Worm (Caenorhabditis elegans) whole organism, L1 larva: ENCODE data around the gene F49F1.9.

Experiments used
- C16A3.4 ChIP-seq: fragments of 150-350 bp; optimal IDR thresholded peaks from 2 replicates; lab custom pipeline; 2014; ENCODE audit warnings: missing biosample characterization, missing genetic modification characterization
- Y116A8C.19 ChIP-seq: sonication (generic microtip); optimal IDR thresholded peaks from 2 replicates; lab custom pipeline; 2016; ENCODE audit warnings: missing compliant biosample characterization, missing genetic modification characterization, borderline replicate concordance
- aha-1 ChIP-seq: fragments of 150-350 bp; optimal IDR thresholded peaks from 2 replicates; lab custom pipeline; 2014; ENCODE audit warnings: missing biosample characterization, missing genetic modification characterization
- ceh-63 ChIP-seq: fragments of 200-800 bp; sonication (Bioruptor generic); optimal IDR thresholded peaks from 2 replicates; lab custom pipeline; 2018; ENCODE audit warnings: mild to moderate bottlenecking, missing genetic modification characterization, missing compliant biosample characterization
- ceh-82 ChIP-seq, 3 experiments: fragments of 150-350 bp in 1 of 3; sonication (generic microtip) in 2 of 3; optimal IDR thresholded peaks; 2 replicates each; lab custom pipeline; 2014 to 2017; ENCODE audit warnings: missing biosample characterization in 3 of 3, missing genetic modification characterization in 3 of 3
- efl-1 ChIP-seq, 4 experiments: fragments of 150-350 bp; optimal IDR thresholded peaks in 3 of 4; peaks in 1 of 4; 1 replicate in 1 of 4; 2 replicates in 3 of 4; lab custom pipeline; 2014; ENCODE audit warnings: missing biosample characterization in 2 of 4, missing genetic modification characterization in 2 of 4, missing genetic modification reagents in 2 of 4
- elt-2 ChIP-seq: sonication (generic microtip); optimal IDR thresholded peaks from 2 replicates; lab custom pipeline; 2016; ENCODE audit warnings: missing genetic modification characterization, mild to moderate bottlenecking, inconsistent platforms, missing compliant biosample characterization, missing genetic modification reagents
- elt-3 ChIP-seq, 6 experiments: fragments of 150-350 bp in 1 of 6; sonication (generic microtip); optimal IDR thresholded peaks; 2 replicates each; lab custom pipeline; 2017 to 2018; ENCODE audit warnings: missing biosample characterization in 6 of 6, missing genetic modification characterization in 6 of 6, inconsistent platforms in 1 of 6
- hlh-17 ChIP-seq: fragments of 200-800 bp; sonication (Bioruptor generic); optimal IDR thresholded peaks from 2 replicates; lab custom pipeline; 2018; ENCODE audit warnings: missing genetic modification characterization, mild to moderate bottlenecking, missing compliant biosample characterization, moderate library complexity, borderline replicate concordance
- lin-14 ChIP-seq: fragments of 200-800 bp; sonication (Bioruptor generic); optimal IDR thresholded peaks from 2 replicates; lab custom pipeline; 2018; ENCODE audit warnings: mild to moderate bottlenecking, missing genetic modification characterization, moderate library complexity, missing compliant biosample characterization
- mab-9 ChIP-seq: fragments of 200-800 bp; sonication (Bioruptor generic); IDR thresholded peaks from 2 replicates; pipeline ENCODE4 v1.3.6; 2022; ENCODE audit warnings: missing genetic modification reagents, missing genetic modification characterization, missing compliant biosample characterization
- nhr-20 ChIP-seq: sonication (generic microtip); optimal IDR thresholded peaks from 2 replicates; lab custom pipeline; 2016; ENCODE audit warnings: mild to moderate bottlenecking, missing genetic modification characterization, missing compliant biosample characterization
- nhr-237 ChIP-seq: fragments of 150-350 bp; optimal IDR thresholded peaks from 2 replicates; lab custom pipeline; 2014; ENCODE audit warnings: missing biosample characterization, missing genetic modification characterization
- nhr-28 ChIP-seq: fragments of 150-350 bp; optimal IDR thresholded peaks from 2 replicates; lab custom pipeline; 2014; ENCODE audit warnings: missing biosample characterization, missing genetic modification characterization
- nhr-47 ChIP-seq: sonication (generic microtip); optimal IDR thresholded peaks from 2 replicates; lab custom pipeline; 2016; ENCODE audit warnings: mild to moderate bottlenecking, missing genetic modification characterization, moderate library complexity, missing compliant biosample characterization
- nhr-76 ChIP-seq: sonication (generic microtip); optimal IDR thresholded peaks from 2 replicates; lab custom pipeline; 2017; ENCODE audit warnings: missing biosample characterization, missing genetic modification characterization
- nhr-85 ChIP-seq: sonication (generic microtip); peaks from one replicate; lab custom pipeline; 2016; ENCODE audit warnings: missing genetic modification characterization, inconsistent platforms, missing compliant biosample characterization
- nhr-90 ChIP-seq: sonication (generic microtip); optimal IDR thresholded peaks from 2 replicates; lab custom pipeline; 2016; ENCODE audit warnings: mild to moderate bottlenecking, missing genetic modification characterization, missing compliant biosample characterization; ENCODE audit not compliant: poor library complexity
- skn-1 ChIP-seq: fragments of 150-350 bp; optimal IDR thresholded peaks from 2 replicates; lab custom pipeline; 2014; ENCODE audit warnings: missing biosample characterization, missing genetic modification characterization
- snu-23 ChIP-seq: sonication (generic microtip); optimal IDR thresholded peaks from 2 replicates; lab custom pipeline; 2016; ENCODE audit warnings: missing genetic modification characterization, missing compliant biosample characterization
- sup-37 ChIP-seq: fragments of 200-800 bp; sonication (Bioruptor generic); optimal IDR thresholded peaks from 2 replicates; lab custom pipeline; 2018; ENCODE audit warnings: mild to moderate bottlenecking, missing genetic modification characterization, missing compliant biosample characterization
- swsn-7 ChIP-seq: sonication (generic microtip); optimal IDR thresholded peaks from 2 replicates; lab custom pipeline; 2016; ENCODE audit warnings: missing genetic modification characterization, missing compliant biosample characterization
- tbx-2 ChIP-seq: sonication (generic microtip); optimal IDR thresholded peaks from 2 replicates; lab custom pipeline; 2016; ENCODE audit warnings: missing genetic modification characterization, missing compliant biosample characterization
- unc-130 ChIP-seq: fragments of 150-350 bp; optimal IDR thresholded peaks from 2 replicates; lab custom pipeline; 2017; ENCODE audit warnings: missing biosample characterization, missing genetic modification characterization, inconsistent platforms
- unc-86 ChIP-seq: sonication (generic microtip); optimal IDR thresholded peaks from 2 replicates; lab custom pipeline; 2016; ENCODE audit warnings: missing genetic modification characterization, missing compliant biosample characterization
- vab-15 ChIP-seq: sonication (generic microtip); optimal IDR thresholded peaks from 2 replicates; lab custom pipeline; 2017; ENCODE audit warnings: missing genotype, mild to moderate bottlenecking, missing genetic modification characterization, missing compliant biosample characterization
- xbp-1 ChIP-seq: sonication (generic microtip); optimal IDR thresholded peaks from 2 replicates; lab custom pipeline; 2016; ENCODE audit warnings: missing genetic modification characterization, missing compliant biosample characterization

Gene F49F1.9

ce11 chrIV:4121055-4121454 lies 16.3 kb downstream of the F49F1.9 start:
- TF ChIP-seq elt-2 (tag; lab: Kevin White, UChicago) (peak; percentile 79), lin-14 (GFP tag; lab: Kevin White, UChicago) (no peak), nhr-20 (no peak)
- TF ChIP-seq, all 84 proteins: peak for 1

- TF ChIP-seq mab-9 (GFP tag; lab: Robert Waterston, UW) (no peak), elt-2 (tag; lab: Kevin White, UChicago) (peak; percentile 69), Y116A8C.19 (no peak), nhr-47 (tag; lab: Kevin White, UChicago) (no peak), sup-37 (no peak), efl-1 (optimal IDR thresholded peaks at IDR 0.05; lab: Kevin White, UChicago) (no peak), efl-1 (GFP tag; optimal IDR thresholded peaks at IDR 0.05 in 1 of 2; lab: Kevin White, UChicago) (no peak)
Measured at ce11 chrIV:4120263-4120662, 17.1 kb downstream of the F49F1.9 start, which contains the start of gene F49F1.5. TSS of gene F49F1.5 (minus strand) at chrIV:4120415.

- TF ChIP-seq snu-23 (GFP tag; lab: Kevin White, UChicago) (no peak), elt-2 (tag; lab: Kevin White, UChicago) (peak; percentile 38)
- TF ChIP-seq, all 84 proteins: peak for 1
Measured at ce11 chrIV:4117432-4117831, 19.9 kb downstream of the F49F1.9 start, which contains the start of gene drd-50. TSS of gene drd-50 (plus strand) at chrIV:4117732.

ce11 chrIV:4115634-4116033 lies 21.7 kb downstream of the F49F1.9 start, which contains the start of the genes F49F1.4 and F49F1.2:
TSS of gene F49F1.4 (minus strand) at chrIV:4115734.
TSS of gene F49F1.2 (plus strand) at chrIV:4115943.
- TF ChIP-seq unc-86 (tag; lab: Kevin White, UChicago): no peak
- no peak for TF ChIP-seq unc-130 (tag; lab: Kevin White, UChicago)
- TF ChIP-seq skn-1 (tag; lab: Kevin White, UChicago): no peak
- no peak for TF ChIP-seq xbp-1 (tag; lab: Kevin White, UChicago)
- no peak for TF ChIP-seq nhr-237 (tag; lab: Kevin White, UChicago)
- TF ChIP-seq nhr-85 (tag; lab: Kevin White, UChicago): no peak
- TF ChIP-seq, all 84 proteins: peak for 0

DNA sequence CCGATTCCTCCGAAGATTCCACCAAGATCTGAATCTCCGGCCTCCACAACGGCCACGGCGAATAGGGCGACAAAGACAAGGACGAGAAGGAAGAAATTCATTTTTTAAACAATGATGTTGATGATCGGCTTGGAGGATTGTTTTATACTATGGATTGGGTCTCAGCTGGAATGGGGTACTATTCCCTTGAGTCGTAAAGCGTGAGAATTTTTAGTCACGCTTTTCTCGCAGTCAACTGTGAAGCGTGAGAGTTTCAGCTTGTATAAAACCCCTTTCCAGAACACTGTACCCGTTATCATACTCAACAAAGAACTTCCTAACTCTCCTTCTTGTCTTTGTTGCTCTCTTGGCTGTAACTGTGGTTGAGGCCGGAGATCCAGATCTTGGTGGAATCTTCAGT lies 22.8 kb downstream of the F49F1.9 start, which contains the start of gene F49F1.15:
Gene F49F1.15 (minus strand): TSS at position 101 of the 400 bp plus-strand sequence.
- TF ChIP-seq vab-15 (tag; lab: Kevin White, UChicago) (no peak), nhr-76 (no peak), tbx-2 (tag; lab: Kevin White, UChicago) (no peak), mab-9 (GFP tag; lab: Robert Waterston, UW) (no peak)
- TF ChIP-seq, all 84 proteins: peak for 0

DNA sequence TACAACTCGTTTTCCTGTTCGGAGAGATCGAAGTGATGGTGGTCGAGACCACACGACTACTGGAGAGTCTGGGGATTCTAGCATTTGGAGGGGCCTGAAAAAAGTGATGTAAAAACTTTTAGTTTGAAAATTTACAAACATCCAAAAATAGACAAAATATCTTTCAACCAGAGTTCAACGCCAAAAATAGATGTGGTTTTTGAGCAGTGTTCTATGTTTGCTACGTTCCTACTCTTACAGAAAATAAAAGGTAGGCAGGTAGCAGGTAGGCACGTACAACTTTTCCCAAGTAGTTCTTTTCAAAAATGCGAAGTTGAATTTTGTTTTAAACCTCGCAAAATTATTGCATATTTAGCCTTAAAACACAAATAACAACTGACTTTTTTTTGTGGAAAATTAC lies 25.0 kb downstream of the F49F1.9 start, which contains the start of gene F49F1.14:
Gene F49F1.14 (minus strand): TSS at position 101 of the 400 bp plus-strand sequence.
- no peak for TF ChIP-seq elt-3 (tag; optimal IDR thresholded peaks at IDR 0.05; lab: Kevin White, UChicago)
- TF ChIP-seq, all 84 proteins: peak for 0

ce11 chrIV:4108767-4109166 lies 28.6 kb downstream of the F49F1.9 start, which contains the start of gene C35B1.7:
TSS of gene C35B1.7 (plus strand) at chrIV:4109067.
- TF ChIP-seq ceh-63 (GFP tag; lab: Kevin White, UChicago): no peak
- TF ChIP-seq aha-1 (tag; lab: Kevin White, UChicago): no peak
- no peak for TF ChIP-seq snu-23 (GFP tag; lab: Kevin White, UChicago)
- TF ChIP-seq, all 84 proteins: peak for 0

- TF ChIP-seq aha-1 (tag; lab: Kevin White, UChicago) (no peak), ceh-82 (tag; optimal IDR thresholded peaks at IDR 0.05; lab: Kevin White, UChicago) (no peak), nhr-90 (tag; lab: Kevin White, UChicago) (no peak), nhr-85 (tag; lab: Kevin White, UChicago) (peak; percentile 17), C16A3.4 (no peak), swsn-7 (tag; lab: Kevin White, UChicago) (no peak), nhr-28 (tag; lab: Kevin White, UChicago) (no peak), hlh-17 (GFP tag; lab: Kevin White, UChicago) (no peak)
Measured at ce11 chrIV:4102720-4103119, 34.7 kb downstream of the F49F1.9 start, which contains the start of gene ubc-1. TSS of gene ubc-1 (plus strand) at chrIV:4103020.
